Worm (Caenorhabditis elegans) whole organism, mixed stage, embryonic: ENCODE data around the gene del-5.

ENCODE experiments used
- bed-3 ChIP-seq: fragments of 200-800 bp; sonication (Bioruptor generic); optimal IDR thresholded peaks from 3 replicates; lab custom pipeline; 2018; ENCODE audit warnings: mild to moderate bottlenecking, missing genetic modification characterization, moderate library complexity, missing compliant biosample characterization
- ceh-43 ChIP-seq: fragments of 200-800 bp; sonication (Bioruptor generic); optimal IDR thresholded peaks from 2 replicates; lab custom pipeline; 2018; ENCODE audit warnings: mild to moderate bottlenecking, missing genetic modification characterization, moderate library complexity, missing compliant biosample characterization
- ces-1 ChIP-seq: fragments of 150-350 bp; optimal IDR thresholded peaks from 2 replicates; lab custom pipeline; 2014; ENCODE audit warnings: missing biosample characterization, missing genetic modification reagents, missing genetic modification characterization
- elt-1 ChIP-seq: sonication (generic microtip); optimal IDR thresholded peaks from 2 replicates; lab custom pipeline; 2017; ENCODE audit warnings: missing genetic modification characterization, mild to moderate bottlenecking, missing compliant biosample characterization, antibody characterized with exemption, moderate library complexity, borderline replicate concordance; ENCODE audit not compliant: insufficient read depth
- elt-3 ChIP-seq: fragments of 150-350 bp; optimal IDR thresholded peaks from 2 replicates; lab custom pipeline; 2014; ENCODE audit warnings: missing biosample characterization, missing genetic modification characterization
- nhr-12 ChIP-seq: fragments of 150-350 bp; optimal IDR thresholded peaks from 2 replicates; lab custom pipeline; 2014; ENCODE audit warnings: missing biosample characterization, missing genetic modification characterization
- nhr-237 ChIP-seq: fragments of 150-350 bp; optimal IDR thresholded peaks from 2 replicates; lab custom pipeline; 2014; ENCODE audit warnings: missing biosample characterization, missing genetic modification characterization
- nhr-28 ChIP-seq: fragments of 150-350 bp; optimal IDR thresholded peaks from 2 replicates; lab custom pipeline; 2014; ENCODE audit warnings: missing biosample characterization, missing genetic modification characterization
- nhr-76 ChIP-seq: sonication (generic microtip); optimal IDR thresholded peaks from 2 replicates; lab custom pipeline; 2017; ENCODE audit warnings: missing biosample characterization, missing genetic modification characterization
- pha-4 ChIP-seq: fragments of 150-350 bp; optimal IDR thresholded peaks from 2 replicates; lab custom pipeline; 2018; ENCODE audit warnings: missing biosample characterization, missing genetic modification reagents, missing genetic modification characterization
- snpc-4 ChIP-seq: fragments of 150-350 bp; optimal IDR thresholded peaks from 2 replicates; lab custom pipeline; 2014; ENCODE audit warnings: missing biosample characterization, missing genetic modification characterization
- unc-62 ChIP-seq: fragments of 150-350 bp; optimal IDR thresholded peaks from 2 replicates; lab custom pipeline; 2014; ENCODE audit warnings: missing biosample characterization, missing genetic modification reagents, missing genetic modification characterization
- zip-8 ChIP-seq: fragments of 150-350 bp; optimal IDR thresholded peaks from 2 replicates; lab custom pipeline; 2014; ENCODE audit warnings: missing biosample characterization, missing genetic modification characterization
- ztf-11 ChIP-seq: fragments of 150-350 bp; optimal IDR thresholded peaks from 2 replicates; lab custom pipeline; 2014; ENCODE audit warnings: missing biosample characterization, missing genetic modification characterization

DNA sequence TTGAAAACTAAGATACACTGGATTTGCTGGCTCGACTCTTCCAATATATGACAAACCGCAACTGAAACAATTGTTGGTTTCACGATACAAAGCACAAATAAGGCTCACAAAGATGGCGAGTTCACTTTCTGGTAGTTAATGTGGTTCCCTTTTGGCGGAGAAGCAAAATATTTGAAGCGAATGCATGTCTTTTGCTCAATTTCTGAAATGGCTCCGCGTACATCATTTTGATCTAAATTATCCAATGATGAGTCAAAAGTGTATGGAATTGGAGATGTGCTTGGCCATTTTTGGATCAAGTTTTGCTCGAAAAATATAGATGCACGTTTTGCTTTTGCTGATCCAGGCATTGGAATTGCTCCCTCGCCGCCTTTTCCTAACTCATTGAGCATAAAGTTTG is 46.3 kb downstream of the del-5 start:
- TF ChIP-seq nhr-237 (tag; lab: Kevin White, UChicago) (no peak), pha-4 (tag; lab: Kevin White, UChicago) (no peak), ceh-43 (GFP tag; lab: Kevin White, UChicago) (no peak), unc-62 (GFP tag; lab: Kevin White, UChicago) (no peak), nhr-28 (tag; lab: Kevin White, UChicago) (no peak), ztf-11 (no peak), bed-3 (GFP tag; lab: Kevin White, UChicago) (no peak), nhr-12 (tag; lab: Kevin White, UChicago) (no peak), snpc-4 (no peak), elt-1 (tag; lab: Kevin White, UChicago) (no peak), elt-3 (tag; lab: Kevin White, UChicago) (no peak), nhr-76 (tag; lab: Kevin White, UChicago) (no peak), ces-1 (GFP tag; lab: Kevin White, UChicago) (no peak), zip-8 (tag; lab: Kevin White, UChicago) (no peak)
